Worm (Caenorhabditis elegans) whole organism, L1 larva: ENCODE measurements around the gene M163.5.

Experiments
- C16A3.4 ChIP-seq: fragments of 150-350 bp; optimal IDR thresholded peaks from 2 replicates; lab custom pipeline; 2014; ENCODE audit warnings: missing biosample characterization, missing genetic modification characterization
- Y116A8C.19 ChIP-seq: sonication (generic microtip); optimal IDR thresholded peaks from 2 replicates; lab custom pipeline; 2016; ENCODE audit warnings: missing compliant biosample characterization, missing genetic modification characterization, borderline replicate concordance
- aha-1 ChIP-seq: fragments of 150-350 bp; optimal IDR thresholded peaks from 2 replicates; lab custom pipeline; 2014; ENCODE audit warnings: missing biosample characterization, missing genetic modification characterization
- blmp-1 ChIP-seq: fragments of 150-350 bp; optimal IDR thresholded peaks from 2 replicates; lab custom pipeline; 2014; ENCODE audit warnings: missing biosample characterization, missing genetic modification characterization
- ceh-82 ChIP-seq, 3 experiments: fragments of 150-350 bp in 1 of 3; sonication (generic microtip) in 2 of 3; optimal IDR thresholded peaks; 2 replicates each; lab custom pipeline; 2014 to 2017; ENCODE audit warnings: missing biosample characterization in 3 of 3, missing genetic modification characterization in 3 of 3
- elt-2 ChIP-seq: sonication (generic microtip); optimal IDR thresholded peaks from 2 replicates; lab custom pipeline; 2016; ENCODE audit warnings: missing genetic modification characterization, mild to moderate bottlenecking, inconsistent platforms, missing compliant biosample characterization, missing genetic modification reagents
- ets-5 ChIP-seq: fragments of 200-800 bp; sonication (Bioruptor generic); IDR thresholded peaks from 2 replicates; pipeline ENCODE4 v1.3.6; 2022; ENCODE audit warnings: missing genetic modification characterization, missing compliant biosample characterization
- lin-13 ChIP-seq: fragments of 150-350 bp; optimal IDR thresholded peaks from 2 replicates; lab custom pipeline; 2014; ENCODE audit warnings: missing biosample characterization, missing genetic modification reagents, missing genetic modification characterization
- mdl-1 ChIP-seq, 2 experiments: fragments of 150-350 bp; optimal IDR thresholded peaks; 2 replicates each; lab custom pipeline; 2014 to 2017; ENCODE audit warnings: missing biosample characterization in 2 of 2, missing genetic modification characterization in 2 of 2, inconsistent platforms in 1 of 2
- nhr-47 ChIP-seq: sonication (generic microtip); optimal IDR thresholded peaks from 2 replicates; lab custom pipeline; 2016; ENCODE audit warnings: mild to moderate bottlenecking, missing genetic modification characterization, moderate library complexity, missing compliant biosample characterization
- nhr-76 ChIP-seq: sonication (generic microtip); optimal IDR thresholded peaks from 2 replicates; lab custom pipeline; 2017; ENCODE audit warnings: missing biosample characterization, missing genetic modification characterization
- unc-130 ChIP-seq: fragments of 150-350 bp; optimal IDR thresholded peaks from 2 replicates; lab custom pipeline; 2017; ENCODE audit warnings: missing biosample characterization, missing genetic modification characterization, inconsistent platforms
- ztf-11 ChIP-seq, 2 experiments: sonication (generic microtip); optimal IDR thresholded peaks; 2 replicates each; lab custom pipeline; 2016 to 2017; ENCODE audit warnings: missing genetic modification characterization in 2 of 2, missing biosample characterization in 1 of 2, missing compliant biosample characterization in 1 of 2

ce11 chrX:14489945-14490344 lies 16.1 kb downstream of the M163.5 start, which contains the start of gene his-24:
- TF ChIP-seq aha-1 (tag; lab: Kevin White, UChicago) (no peak), elt-2 (no peak), lin-13 (peak; percentile 52), Y116A8C.19 (tag; lab: Kevin White, UChicago) (no peak), nhr-76 (no peak), nhr-47 (tag; lab: Kevin White, UChicago) (peak; percentile 87), mdl-1 (tag; optimal IDR thresholded peaks at IDR 0.05; lab: Kevin White, UChicago) (peak in 1 of 2 experiments; percentile 46), C16A3.4 (tag; lab: Kevin White, UChicago) (peak; percentile 80), ceh-82 (tag; optimal IDR thresholded peaks at IDR 0.05; lab: Kevin White, UChicago) (peak; percentile 45 to 87 (median 48)), ztf-11 (tag; optimal IDR thresholded peaks at IDR 0.05; lab: Kevin White, UChicago) (peak in 1 of 2 experiments; percentile 70), ets-5 (GFP tag; lab: Robert Waterston, UW) (no peak), blmp-1 (tag; lab: Kevin White, UChicago) (peak; percentile 5), unc-130 (tag; lab: Kevin White, UChicago) (no peak)
